Worm (Caenorhabditis elegans): ENCODE measurements around the gene ZK402.1.

The ZK402.1 gene

ce11 chrX:1446593-1447141 is 42.6 kb downstream of the ZK402.1 start, which contains the start of gene zfp-3 (continued):
- peak; percentile 38 for TF ChIP-seq C08G9.2 (tag; optimal IDR thresholded peaks at IDR 0.05)
- TF ChIP-seq madf-2 (tag; optimal IDR thresholded peaks at IDR 0.05) = peak; percentile 8
- no peak for TF ChIP-seq fkh-10 (GFP tag; optimal IDR thresholded peaks at IDR 0.05)
- TF ChIP-seq sox-4 (tag; optimal IDR thresholded peaks at IDR 0.05) = no peak
- no peak for TF ChIP-seq K09A11.1 (tag; optimal IDR thresholded peaks at IDR 0.05; ENCODE audit: insufficient read depth)
- peak; percentile 3 for TF ChIP-seq elt-2 (tag; optimal IDR thresholded peaks at IDR 0.05)
- TF ChIP-seq ceh-30 (tag; optimal IDR thresholded peaks at IDR 0.05) = peak; percentile 54
- peak; percentile 31 for TF ChIP-seq pha-2 (tag; optimal IDR thresholded peaks at IDR 0.05)
- no peak for TF ChIP-seq K02D7.2 (tag; optimal IDR thresholded peaks at IDR 0.05)
- TF ChIP-seq eyg-1 (tag; optimal IDR thresholded peaks at IDR 0.05) = no peak
- no peak for TF ChIP-seq pag-3 (tag; optimal IDR thresholded peaks at IDR 0.05; ENCODE audit: borderline replicate concordance)
- peak; percentile 92 for TF ChIP-seq sdc-2 (tag; optimal IDR thresholded peaks at IDR 0.05)
- TF ChIP-seq nhr-232 (tag; optimal IDR thresholded peaks at IDR 0.05) = peak; percentile 25
- peak; percentile 76 for TF ChIP-seq unc-42 (tag; optimal IDR thresholded peaks at IDR 0.05)
- peak; percentile 90 for TF ChIP-seq ceh-31 (tag; optimal IDR thresholded peaks at IDR 0.05)
- TF ChIP-seq ets-4 (tag; optimal IDR thresholded peaks at IDR 0.05) = peak; percentile 73
- TF ChIP-seq ztf-16 (tag; optimal IDR thresholded peaks at IDR 0.05) = no peak
- peak; percentile 95 for TF ChIP-seq nfya-1 (tag; optimal IDR thresholded peaks at IDR 0.05)
- no peak for TF ChIP-seq hlh-15 (tag; optimal IDR thresholded peaks at IDR 0.05)
- TF ChIP-seq ceh-18 (tag; optimal IDR thresholded peaks at IDR 0.05) = peak; percentile 92
- no peak for TF ChIP-seq gmeb-2 (tag; optimal IDR thresholded peaks at IDR 0.05)
- TF ChIP-seq tbx-7 (tag; optimal IDR thresholded peaks at IDR 0.05) = no peak
- no peak for TF ChIP-seq T23F11.4 (GFP tag; optimal IDR thresholded peaks at IDR 0.05)
- TF ChIP-seq pqm-1 (tag; optimal IDR thresholded peaks at IDR 0.05) = peak; percentile 67
- no peak for TF ChIP-seq unc-3 (GFP tag; conservative IDR thresholded peaks at IDR 0.05)
- no peak for TF ChIP-seq unc-3 (tag; optimal IDR thresholded peaks at IDR 0.05)
- no peak for TF ChIP-seq fkh-6 (tag; optimal IDR thresholded peaks at IDR 0.05)
- TF ChIP-seq pat-9 (tag; optimal IDR thresholded peaks at IDR 0.05) = no peak
- no peak for TF ChIP-seq ceh-24 (tag; optimal IDR thresholded peaks at IDR 0.05)
- TF ChIP-seq hlh-13 (GFP tag; optimal IDR thresholded peaks at IDR 0.05) = no peak
- TF ChIP-seq hlh-30 (tag; optimal IDR thresholded peaks at IDR 0.05; ENCODE audit: insufficient read depth) = peak; percentile 98

ce11 chrX:1450352-1450818 is 46.3 kb downstream of the ZK402.1 start, which contains the start of gene W05H7.1:
W05H7.1 (plus strand) TSS chrX:1450768.
- peak; percentile 70 for TF ChIP-seq ceh-48 (tag; optimal IDR thresholded peaks at IDR 0.05)
- TF ChIP-seq unc-55 (GFP tag; optimal IDR thresholded peaks at IDR 0.05) = no peak
- TF ChIP-seq ceh-18 (tag; optimal IDR thresholded peaks at IDR 0.05) = peak; percentile 4
- no peak for TF ChIP-seq pqm-1 (tag; optimal IDR thresholded peaks at IDR 0.05)
- peak; percentile 60 for TF ChIP-seq tbx-2 (tag; optimal IDR thresholded peaks at IDR 0.05)
- no peak for TF ChIP-seq tbx-7 (tag; optimal IDR thresholded peaks at IDR 0.05)
- no peak for TF ChIP-seq ceh-9 (tag; optimal IDR thresholded peaks at IDR 0.05)
- TF ChIP-seq ceh-31 (tag; optimal IDR thresholded peaks at IDR 0.05) = peak; percentile 35
- peak; percentile 34 for TF ChIP-seq nfya-1 (tag; optimal IDR thresholded peaks at IDR 0.05)
- TF ChIP-seq rnt-1 (tag; optimal IDR thresholded peaks at IDR 0.05) = peak; percentile 14
- no peak for TF ChIP-seq unc-42 (tag; optimal IDR thresholded peaks at IDR 0.05)
- peak; percentile 63 for TF ChIP-seq sdc-2 (tag; optimal IDR thresholded peaks at IDR 0.05)

ce11 chrX:1451240-1451639 is 47.2 kb downstream of the ZK402.1 start:
- TF ChIP-seq zip-5 (tag; optimal IDR thresholded peaks at IDR 0.05) (no peak), sox-4 (tag; optimal IDR thresholded peaks at IDR 0.05) (no peak), madf-2 (tag; optimal IDR thresholded peaks at IDR 0.05) (no peak), npax-4 (tag; optimal IDR thresholded peaks at IDR 0.05) (no peak), Y22D7AL.16 (tag; optimal IDR thresholded peaks at IDR 0.05) (no peak), ama-1 (optimal IDR thresholded peaks at IDR 0.05) (no peak), K09A11.1 (tag; optimal IDR thresholded peaks at IDR 0.05; ENCODE audit: insufficient read depth) (no peak), pha-2 (tag; optimal IDR thresholded peaks at IDR 0.05) (no peak), elt-2 (tag; optimal IDR thresholded peaks at IDR 0.05) (no peak), ceh-9 (tag; optimal IDR thresholded peaks at IDR 0.05) (no peak), rnt-1 (tag; optimal IDR thresholded peaks at IDR 0.05) (no peak), pat-9 (tag; optimal IDR thresholded peaks at IDR 0.05) (no peak), fkh-6 (tag; optimal IDR thresholded peaks at IDR 0.05) (no peak), lin-11 (tag; optimal IDR thresholded peaks at IDR 0.05) (no peak), tbx-7 (tag; optimal IDR thresholded peaks at IDR 0.05) (no peak), hlh-6 (tag; optimal IDR thresholded peaks at IDR 0.05) (no peak), K02D7.2 (tag; optimal IDR thresholded peaks at IDR 0.05) (no peak), ceh-34 (tag; optimal IDR thresholded peaks at IDR 0.05) (no peak)

Data from whole organism, late embryonic.